Worm (Caenorhabditis elegans): ENCODE data around the gene sea-2.

DNA sequence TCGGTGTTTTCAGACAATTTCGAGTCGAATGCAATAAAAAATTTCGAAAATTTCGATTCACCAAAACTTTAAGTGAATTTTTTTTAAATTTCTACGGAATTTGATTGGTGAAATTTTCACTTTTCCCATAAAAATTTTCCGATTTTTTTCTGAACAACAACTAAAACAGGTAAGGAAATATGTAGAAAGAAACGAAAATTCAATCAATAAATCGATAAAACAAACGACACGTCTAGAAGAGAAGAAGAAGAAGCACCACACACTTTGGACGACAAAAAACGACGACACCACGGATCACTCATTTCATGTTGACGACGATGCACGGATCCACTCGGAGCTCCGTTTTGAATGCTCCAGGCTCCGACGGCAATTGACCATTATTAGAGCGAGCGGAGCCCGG lies 27.5 kb upstream of the sea-2 start:
- TF ChIP-seq nhr-25 (tag; optimal IDR thresholded peaks at IDR 0.05) (no peak), unc-62 (GFP tag; optimal IDR thresholded peaks at IDR 0.05) (no peak), pqm-1 (tag; optimal IDR thresholded peaks at IDR 0.05) (no peak)
